Worm (Caenorhabditis elegans): ENCODE results near the gene repo-1.

The repo-1 gene

ce11 chrIV:12086498-12086897 lies 2.2 kb downstream of the repo-1 start (continued):
- TF ChIP-seq rpc-1 (optimal IDR thresholded peaks at IDR 0.05) = peak; percentile 80
- TF ChIP-seq rpc-1 (tag; optimal IDR thresholded peaks at IDR 0.05) = peak; percentile 91
- TF ChIP-seq T26A5.8 (tag; optimal IDR thresholded peaks at IDR 0.05) = peak; percentile 76
- peak; percentile 72 for TF ChIP-seq tbx-9 (tag; optimal IDR thresholded peaks at IDR 0.05; ENCODE audit: borderline replicate concordance)
- TF ChIP-seq tbp1 (GFP tag; optimal IDR thresholded peaks at IDR 0.05) = peak; percentile 96
- TF ChIP-seq F57A8.1 (GFP tag; optimal IDR thresholded peaks at IDR 0.05) = peak; percentile 45
- peak; percentile 30; the same call in 1 of the 2 replicates for TF ChIP-seq ceh-40 (GFP tag; IDR thresholded peaks at IDR 0.05)
- peak; percentile 85 for TF ChIP-seq T07F8.4 (tag; optimal IDR thresholded peaks at IDR 0.05)
- TF ChIP-seq nhr-27 (tag; optimal IDR thresholded peaks at IDR 0.05) = no peak
- TF ChIP-seq nhr-120 (GFP tag; IDR thresholded peaks at IDR 0.05) = no peak
- peak in 2 of 3 experiments; percentile 4 to 13 for TF ChIP-seq lin-35 (GFP tag; optimal IDR thresholded peaks at IDR 0.05)
- peak; percentile 93 for TF ChIP-seq sptf-2 (GFP tag; optimal IDR thresholded peaks at IDR 0.05)
- no peak for TF ChIP-seq F57C9.4 (tag; optimal IDR thresholded peaks at IDR 0.05)
- peak; percentile 67 to 92 for TF ChIP-seq rec-8 (tag; optimal IDR thresholded peaks at IDR 0.05)
- TF ChIP-seq ztf-6 (GFP tag; IDR thresholded peaks at IDR 0.05) = peak; percentile 70; the same call in 1 of the 2 replicates
- TF ChIP-seq F55B11.4 (tag; optimal IDR thresholded peaks at IDR 0.05; ENCODE audit: borderline replicate concordance, insufficient read depth) = no peak
- TF ChIP-seq zfh-2 (GFP tag; conservative IDR thresholded peaks at IDR 0.05) = peak; percentile 86
- TF ChIP-seq snpc-1.3 (tag; optimal IDR thresholded peaks at IDR 0.05; ENCODE audit: insufficient read depth) = peak; percentile 87
- TF ChIP-seq ama-1 (optimal IDR thresholded peaks at IDR 0.05) = no peak
- TF ChIP-seq ama-1 (GFP tag; optimal IDR thresholded peaks at IDR 0.05) = peak in 1 of 2 experiments; percentile 75
- peak; percentile 81 for TF ChIP-seq egl-44 (GFP tag; IDR thresholded peaks at IDR 0.05)
- peak; percentile 52 for TF ChIP-seq nhr-80 (tag; optimal IDR thresholded peaks at IDR 0.05)
- 0 out of 2 replicates have a peak, but pooled peaks have one; percentile 59 for TF ChIP-seq hmg-20 (GFP tag; IDR thresholded peaks at IDR 0.05)
- TF ChIP-seq K12H6.12 (tag; optimal IDR thresholded peaks at IDR 0.05) = peak; percentile 66
- TF ChIP-seq mxl-1 (tag; optimal IDR thresholded peaks at IDR 0.05) = peak; percentile 88
- peak; percentile 74 for TF ChIP-seq madf-6 (GFP tag; IDR thresholded peaks at IDR 0.05)
- peak; percentile 38 for TF ChIP-seq atf-7 (tag; optimal IDR thresholded peaks at IDR 0.05)
- TF ChIP-seq ekl-4 (GFP tag; IDR thresholded peaks at IDR 0.05) = peak; percentile 86
- peak; percentile 9 for TF ChIP-seq gei-17 (GFP tag; optimal IDR thresholded peaks at IDR 0.05)
- TF ChIP-seq nhr-179 (tag; optimal IDR thresholded peaks at IDR 0.05) = no peak
- no peak for TF ChIP-seq mel-28 (tag; optimal IDR thresholded peaks at IDR 0.05; ENCODE audit: borderline replicate concordance)
- peak; percentile 75; the same call in 1 of the 2 replicates for TF ChIP-seq C17E4.6 (GFP tag; IDR thresholded peaks at IDR 0.05)
- TF ChIP-seq nhr-90 (tag; optimal IDR thresholded peaks at IDR 0.05) = peak; percentile 94
- peak; percentile 76 for TF ChIP-seq B0336.3 (GFP tag; IDR thresholded peaks at IDR 0.05)
- peak; percentile 81 for TF ChIP-seq athp-1 (tag; optimal IDR thresholded peaks at IDR 0.05)
- 0 out of 2 replicates have a peak, but pooled peaks have one; percentile 29 for TF ChIP-seq madf-8 (GFP tag; conservative IDR thresholded peaks at IDR 0.05)
- no peak for TF ChIP-seq cebp-1 (GFP tag; IDR thresholded peaks at IDR 0.05)
- TF ChIP-seq cebp-1 (tag; optimal IDR thresholded peaks at IDR 0.05) = peak; percentile 79
- peak; percentile 81 for TF ChIP-seq attf-5 (GFP tag; optimal IDR thresholded peaks at IDR 0.05)
- peak; percentile 40; the same call in 1 of the 2 replicates for TF ChIP-seq ceh-100 (GFP tag; IDR thresholded peaks at IDR 0.05)
- TF ChIP-seq ceh-79 (tag; optimal IDR thresholded peaks at IDR 0.05) = peak; percentile 88
- TF ChIP-seq madf-10 (tag; optimal IDR thresholded peaks at IDR 0.05) = peak; percentile 80
- TF ChIP-seq die-1 (tag; optimal IDR thresholded peaks at IDR 0.05) = peak; percentile 96
- peak; percentile 100 for TF ChIP-seq cebp-2 (GFP tag; IDR thresholded peaks at IDR 0.05)
- no peak for TF ChIP-seq hlh-26 (GFP tag; conservative IDR thresholded peaks at IDR 0.05)
- no peak for TF ChIP-seq sea-2 (GFP tag; IDR thresholded peaks at IDR 0.05)
- no peak for TF ChIP-seq let-526 (GFP tag; IDR thresholded peaks at IDR 0.05)
- TF ChIP-seq Y56A3A.18 (GFP tag; IDR thresholded peaks at IDR 0.05) = peak; percentile 86
- TF ChIP-seq F23B12.7 (tag; optimal IDR thresholded peaks at IDR 0.05; ENCODE audit: insufficient read depth) = peak; percentile 97
